Fruit fly (Drosophila melanogaster) whole organism: ENCODE results near the gene Ir94d.

Experiments used
- Dll ChIP-seq: fragments of >200 bp; optimal IDR thresholded peaks from 2 replicates; lab custom pipeline; 2017
- usp ChIP-seq: fragments of >200 bp; optimal IDR thresholded peaks from 2 replicates; lab custom pipeline; 2017; ENCODE audit warnings: missing biosample characterization, missing genetic modification characterization, mixed read lengths

dm6 chr3R:23438184-23438787 is 35.7 kb downstream of the Ir94d start:
- TF ChIP-seq Dll (lab: Kevin White, UChicago) (no peak), usp (no peak)
